Fruit fly (Drosophila melanogaster): ENCODE measurements around the gene Clp.

- TF ChIP-seq pan (optimal IDR thresholded peaks at IDR 0.05) (no peak), Dll (optimal IDR thresholded peaks at IDR 0.05) (no peak), CG8478 (optimal IDR thresholded peaks at IDR 0.05) (no peak), usp (GFP tag; optimal IDR thresholded peaks at IDR 0.05) (no peak), EcR (GFP tag; optimal IDR thresholded peaks at IDR 0.05) (no peak)
These were observed 7.3 kb downstream of the Clp start for dm6 chr2L:827049-827448.

Measured in whole organism.